Fruit fly (Drosophila melanogaster): ENCODE data around the gene CG43338.

The CG43338 gene

dm6 chr2L:18708239-18708891, 37.3 kb upstream of the CG43338 start, which contains the start of the genes Faf2 and Grip71:
Gene Faf2 (minus strand): TSS chr2L:18708688.
Gene Grip71 (plus strand): TSS chr2L:18708846.
- TF ChIP-seq jim (GFP tag; optimal IDR thresholded peaks at IDR 0.05) (no peak), pan (optimal IDR thresholded peaks at IDR 0.05) (no peak), Abd-B (GFP tag; optimal IDR thresholded peaks at IDR 0.05) (no peak), dl (GFP tag; optimal IDR thresholded peaks at IDR 0.05; ENCODE audit: insufficient read depth in 1 of 2, partially characterized antibody in 2 of 2) (no peak), psq (GFP tag; optimal IDR thresholded peaks at IDR 0.05) (peak; percentile 62), GATAd (GFP tag; optimal IDR thresholded peaks at IDR 0.05) (peak; percentile 36), lola (GFP tag; optimal IDR thresholded peaks at IDR 0.05) (no peak), Hr83 (GFP tag; optimal IDR thresholded peaks at IDR 0.05; ENCODE audit: poor library complexity, severe bottlenecking) (no peak), CG32264 (GFP tag; optimal IDR thresholded peaks at IDR 0.05) (peak; percentile 51), sage (GFP tag; optimal IDR thresholded peaks at IDR 0.05) (peak; percentile 72), Mio (GFP tag; optimal IDR thresholded peaks at IDR 0.05) (no peak), Sp1 (GFP tag; optimal IDR thresholded peaks at IDR 0.05) (peak; percentile 66), Myc (optimal IDR thresholded peaks at IDR 0.05) (no peak), Jra (GFP tag; optimal IDR thresholded peaks at IDR 0.05) (peak; percentile 39), fru (GFP tag; optimal IDR thresholded peaks at IDR 0.05) (peak; percentile 72), Hnf4 (GFP tag; optimal IDR thresholded peaks at IDR 0.05) (peak; percentile 77), HLH106 (tag; optimal IDR thresholded peaks at IDR 0.05) (peak; percentile 88), Dfd (GFP tag; optimal IDR thresholded peaks at IDR 0.05) (no peak), br (GFP tag; optimal IDR thresholded peaks at IDR 0.05) (peak; percentile 60), h (GFP tag; optimal IDR thresholded peaks at IDR 0.05) (peak; percentile 79), Rel (GFP tag; optimal IDR thresholded peaks at IDR 0.05) (peak; percentile 3), Rel (tag; optimal IDR thresholded peaks at IDR 0.05) (peak; percentile 60), dsf (GFP tag; optimal IDR thresholded peaks at IDR 0.05; ENCODE audit: borderline replicate concordance) (peak; percentile 60), woc (GFP tag; optimal IDR thresholded peaks at IDR 0.05) (peak; percentile 61), foxo (GFP tag; optimal IDR thresholded peaks at IDR 0.05) (peak in 1 of 2 experiments; percentile 81), usp (GFP tag; optimal IDR thresholded peaks at IDR 0.05) (no peak), CrebA (GFP tag; optimal IDR thresholded peaks at IDR 0.05; ENCODE audit: borderline replicate concordance) (no peak), N (GFP tag; optimal IDR thresholded peaks at IDR 0.05) (peak; percentile 73), Hr78 (GFP tag; optimal IDR thresholded peaks at IDR 0.05) (no peak), rgr (GFP tag; optimal IDR thresholded peaks at IDR 0.05) (peak; percentile 82), brk (GFP tag; optimal IDR thresholded peaks at IDR 0.05) (no peak), CG9705 (GFP tag; optimal IDR thresholded peaks at IDR 0.05) (peak; percentile 57), Vsx2 (GFP tag; optimal IDR thresholded peaks at IDR 0.05; ENCODE audit: partially characterized antibody) (no peak), ey (GFP tag; optimal IDR thresholded peaks at IDR 0.05) (peak; percentile 74), tai (GFP tag; optimal IDR thresholded peaks at IDR 0.05) (no peak), Dif (GFP tag; optimal IDR thresholded peaks at IDR 0.05; ENCODE audit: partially characterized antibody) (no peak), OdsH (GFP tag; optimal IDR thresholded peaks at IDR 0.05) (peak; percentile 42), dmrt93B (GFP tag; optimal IDR thresholded peaks at IDR 0.05) (peak; percentile 83), sv (GFP tag; optimal IDR thresholded peaks at IDR 0.05) (peak; percentile 57)

- TF ChIP-seq Vsx2 (GFP tag; optimal IDR thresholded peaks at IDR 0.05; ENCODE audit: partially characterized antibody) (no peak), usp (GFP tag; optimal IDR thresholded peaks at IDR 0.05) (no peak), pan (optimal IDR thresholded peaks at IDR 0.05) (no peak), lola (GFP tag; optimal IDR thresholded peaks at IDR 0.05) (no peak), CrebA (GFP tag; optimal IDR thresholded peaks at IDR 0.05; ENCODE audit: borderline replicate concordance) (no peak), Hnf4 (GFP tag; optimal IDR thresholded peaks at IDR 0.05) (peak; percentile 63), ey (GFP tag; optimal IDR thresholded peaks at IDR 0.05) (peak; percentile 22), tai (GFP tag; optimal IDR thresholded peaks at IDR 0.05) (no peak), Mio (GFP tag; optimal IDR thresholded peaks at IDR 0.05) (no peak), GATAd (GFP tag; optimal IDR thresholded peaks at IDR 0.05) (no peak), woc (GFP tag; optimal IDR thresholded peaks at IDR 0.05) (no peak), foxo (GFP tag; optimal IDR thresholded peaks at IDR 0.05) (peak in 1 of 2 experiments; percentile 54), jim (GFP tag; optimal IDR thresholded peaks at IDR 0.05) (no peak), h (GFP tag; optimal IDR thresholded peaks at IDR 0.05) (peak; percentile 43), fru (GFP tag; optimal IDR thresholded peaks at IDR 0.05) (peak; percentile 53), dl (GFP tag; optimal IDR thresholded peaks at IDR 0.05; ENCODE audit: insufficient read depth in 1 of 2, partially characterized antibody in 2 of 2) (no peak), HLH106 (tag; optimal IDR thresholded peaks at IDR 0.05) (no peak), Dfd (GFP tag; optimal IDR thresholded peaks at IDR 0.05) (no peak), Rel (GFP tag; optimal IDR thresholded peaks at IDR 0.05) (no peak), Rel (tag; optimal IDR thresholded peaks at IDR 0.05) (no peak), dsf (GFP tag; optimal IDR thresholded peaks at IDR 0.05; ENCODE audit: borderline replicate concordance) (no peak), sv (GFP tag; optimal IDR thresholded peaks at IDR 0.05) (no peak), OdsH (GFP tag; optimal IDR thresholded peaks at IDR 0.05) (peak; percentile 36), dmrt93B (GFP tag; optimal IDR thresholded peaks at IDR 0.05) (no peak), Dif (GFP tag; optimal IDR thresholded peaks at IDR 0.05; ENCODE audit: partially characterized antibody) (no peak), Abd-B (GFP tag; optimal IDR thresholded peaks at IDR 0.05) (no peak), sage (GFP tag; optimal IDR thresholded peaks at IDR 0.05) (no peak), Hr83 (GFP tag; optimal IDR thresholded peaks at IDR 0.05; ENCODE audit: poor library complexity, severe bottlenecking) (peak; percentile 25), Myc (optimal IDR thresholded peaks at IDR 0.05) (no peak), CG9705 (GFP tag; optimal IDR thresholded peaks at IDR 0.05) (no peak), psq (GFP tag; optimal IDR thresholded peaks at IDR 0.05) (no peak), Hr78 (GFP tag; optimal IDR thresholded peaks at IDR 0.05) (no peak), br (GFP tag; optimal IDR thresholded peaks at IDR 0.05) (peak; percentile 38), N (GFP tag; optimal IDR thresholded peaks at IDR 0.05) (no peak), Jra (GFP tag; optimal IDR thresholded peaks at IDR 0.05) (no peak), CG32264 (GFP tag; optimal IDR thresholded peaks at IDR 0.05) (peak; percentile 10), brk (GFP tag; optimal IDR thresholded peaks at IDR 0.05) (no peak), rgr (GFP tag; optimal IDR thresholded peaks at IDR 0.05) (peak; percentile 59), Sp1 (GFP tag; optimal IDR thresholded peaks at IDR 0.05) (no peak)
Measured at dm6 chr2L:18707844-18708238, 36.8 kb upstream of the CG43338 start.

All from whole organism, wandering third instar larva.